Fruit fly (Drosophila melanogaster): Measurements from ENCODE around the gene CG6683.

dm6 chr3L:8546355-8546771, 31.6 kb upstream of the CG6683 start:
- TF ChIP-seq CG17612 (GFP tag; IDR thresholded peaks at IDR 0.05) (no peak), CG10543 (GFP tag; optimal IDR thresholded peaks at IDR 0.05) (peak; percentile 58), Dfd (GFP tag; optimal IDR thresholded peaks at IDR 0.05) (no peak), emc (GFP tag; optimal IDR thresholded peaks at IDR 0.05) (no peak), CG10654 (GFP tag; optimal IDR thresholded peaks at IDR 0.05) (no peak), CG15601 (tag; optimal IDR thresholded peaks at IDR 0.05) (no peak), CG11093 (GFP tag; IDR thresholded peaks at IDR 0.05) (no peak), Atf3 (GFP tag; optimal IDR thresholded peaks at IDR 0.05) (no peak), sqz (GFP tag; optimal IDR thresholded peaks at IDR 0.05) (no peak), CrebB (tag; optimal IDR thresholded peaks at IDR 0.05) (peak; percentile 57), gem (tag; optimal IDR thresholded peaks at IDR 0.05) (no peak), CG17361 (GFP tag; IDR thresholded peaks at IDR 0.05) (no peak), br (optimal IDR thresholded peaks at IDR 0.05) (no peak), ATbp (GFP tag; optimal IDR thresholded peaks at IDR 0.05) (no peak)
